Worm (Caenorhabditis elegans) whole organism, L4 larva: Measurements from ENCODE around the gene C25F9.8.

Experiments
- F37D6.2 ChIP-seq: sonication (generic microtip); optimal IDR thresholded peaks from 2 replicates; lab custom pipeline; 2016; ENCODE audit warnings: mild to moderate bottlenecking, missing genetic modification characterization, missing compliant biosample characterization
- R02D3.7 ChIP-seq: fragments of 150-350 bp; sonication (generic microtip); optimal IDR thresholded peaks from 3 replicates; lab custom pipeline; 2014; ENCODE audit warnings: missing biosample characterization, missing genetic modification characterization
- T20F7.1 ChIP-seq: fragments of 200-800 bp; sonication (Bioruptor generic); optimal IDR thresholded peaks from 2 replicates; lab custom pipeline; 2018; ENCODE audit warnings: mild to moderate bottlenecking, missing genetic modification characterization, missing compliant biosample characterization
- Y75B8A.6 ChIP-seq: fragments of 200-800 bp; sonication (Bioruptor generic); IDR thresholded peaks from 2 replicates; pipeline ENCODE4 v1.3.6; 2022; ENCODE audit warnings: missing genetic modification reagents, missing genetic modification characterization, missing compliant biosample characterization
- aly-2 ChIP-seq: sonication (generic microtip); optimal IDR thresholded peaks from 2 replicates; lab custom pipeline; 2018; ENCODE audit warnings: missing biosample characterization, missing genetic modification characterization
- ama-1 ChIP-seq: fragments of 150-350 bp; optimal IDR thresholded peaks from 2 replicates; lab custom pipeline; 2014; ENCODE audit warnings: inconsistent platforms, mixed read lengths
- attf-4 ChIP-seq: sonication (generic microtip); optimal IDR thresholded peaks from 3 replicates; lab custom pipeline; 2017; ENCODE audit warnings: missing biosample characterization, missing genetic modification characterization
- ceh-28 ChIP-seq: fragments of 150-350 bp; optimal IDR thresholded peaks from 2 replicates; lab custom pipeline; 2014; ENCODE audit warnings: missing biosample characterization, missing genetic modification reagents, missing genetic modification characterization
- ceh-62 ChIP-seq: sonication (generic microtip); optimal IDR thresholded peaks from 2 replicates; lab custom pipeline; 2017; ENCODE audit warnings: missing biosample characterization, missing genetic modification characterization
- ces-1 ChIP-seq: fragments of 150-350 bp; sonication (generic microtip); optimal IDR thresholded peaks from 4 replicates; lab custom pipeline; 2014; ENCODE audit warnings: missing biosample characterization, missing genetic modification reagents, missing genetic modification characterization
- daf-12 ChIP-seq: fragments of 150-350 bp; optimal IDR thresholded peaks from 2 replicates; lab custom pipeline; 2014; ENCODE audit warnings: missing biosample characterization, missing genetic modification reagents, missing genetic modification characterization
- daf-16 ChIP-seq, 3 experiments: sonication (generic microtip); optimal IDR thresholded peaks; 2 replicates each; lab custom pipeline; 2016 to 2017; ENCODE audit warnings: missing genetic modification characterization in 3 of 3, missing genetic modification reagents in 3 of 3, mild to moderate bottlenecking in 2 of 3, missing compliant biosample characterization in 2 of 3, missing biosample characterization in 1 of 3, moderate library complexity in 1 of 3
- dmd-6 ChIP-seq: fragments of 200-800 bp; sonication (Bioruptor generic); IDR thresholded peaks from 2 replicates; pipeline ENCODE4 v1.3.6; 2022; ENCODE audit warnings: missing genetic modification reagents, missing genetic modification characterization, missing compliant biosample characterization
- dmd-8 ChIP-seq: fragments of 200-800 bp; sonication (Bioruptor generic); IDR thresholded peaks from 2 replicates; pipeline ENCODE4 v1.3.6; 2022; ENCODE audit warnings: missing genetic modification characterization, missing compliant biosample characterization
- dpl-1 ChIP-seq: fragments of 150-350 bp; optimal IDR thresholded peaks from 2 replicates; lab custom pipeline; 2014; ENCODE audit warnings: missing biosample characterization, missing genetic modification reagents, missing genetic modification characterization
- dve-1 ChIP-seq: sonication (generic microtip); optimal IDR thresholded peaks from 2 replicates; lab custom pipeline; 2017; ENCODE audit warnings: antibody characterized with exemption, mild to moderate bottlenecking, missing genetic modification characterization, missing compliant biosample characterization; ENCODE audit not compliant: insufficient read depth
- egl-43 ChIP-seq: fragments of 200-800 bp; sonication (Bioruptor generic); IDR thresholded peaks from 2 replicates; pipeline ENCODE4 v1.3.6; 2022; ENCODE audit warnings: missing genetic modification reagents, missing genetic modification characterization, missing compliant biosample characterization
- gei-8 ChIP-seq: fragments of 200-800 bp; sonication (Bioruptor generic); optimal IDR thresholded peaks from 2 replicates; lab custom pipeline; 2018; ENCODE audit warnings: mild to moderate bottlenecking, missing genetic modification characterization, missing compliant biosample characterization
- hlh-30 ChIP-seq: sonication (generic microtip); optimal IDR thresholded peaks from 2 replicates; lab custom pipeline; 2017; ENCODE audit warnings: antibody characterized with exemption, mild to moderate bottlenecking, missing genetic modification characterization, missing compliant biosample characterization; ENCODE audit not compliant: insufficient read depth
- lin-38 ChIP-seq: fragments of 200-800 bp; sonication (Bioruptor generic); IDR thresholded peaks from 2 replicates; pipeline ENCODE4 v1.3.6; 2022; ENCODE audit warnings: missing genetic modification reagents, missing genetic modification characterization, missing compliant biosample characterization
- lin-39 ChIP-seq: fragments of 150-350 bp; optimal IDR thresholded peaks from 2 replicates; lab custom pipeline; 2014; ENCODE audit warnings: missing biosample characterization, missing genetic modification reagents, missing genetic modification characterization
- lir-3 ChIP-seq: sonication (generic microtip); optimal IDR thresholded peaks from 2 replicates; lab custom pipeline; 2016; ENCODE audit warnings: mild to moderate bottlenecking, missing genetic modification characterization, missing compliant biosample characterization
- lsy-2 ChIP-seq, 2 experiments: fragments of 150-350 bp in 1 of 2; sonication (generic microtip) in 1 of 2; optimal IDR thresholded peaks; 2 replicates each; lab custom pipeline; 2014 to 2017; ENCODE audit warnings: missing biosample characterization in 2 of 2, missing genetic modification characterization in 2 of 2
- madf-9 ChIP-seq: fragments of 200-800 bp; sonication (Bioruptor generic); conservative IDR thresholded peaks from 2 replicates; pipeline ENCODE4 v1.3.6; 2022; ENCODE audit warnings: missing genetic modification reagents, missing genetic modification characterization, missing compliant biosample characterization
- mdt-29 ChIP-seq: fragments of 200-800 bp; sonication (Bioruptor generic); IDR thresholded peaks from 2 replicates; pipeline ENCODE4 v1.3.6; 2022; ENCODE audit warnings: missing genetic modification reagents, missing genetic modification characterization, missing compliant biosample characterization
- mep-1 ChIP-seq: fragments of 150-350 bp; sonication (generic microtip); optimal IDR thresholded peaks from 3 replicates; lab custom pipeline; 2014; ENCODE audit warnings: missing biosample characterization, missing genetic modification characterization
- mes-2 ChIP-seq: sonication (generic microtip); optimal IDR thresholded peaks from 2 replicates; lab custom pipeline; 2016; ENCODE audit warnings: missing genotype, mild to moderate bottlenecking, missing genetic modification characterization, missing compliant biosample characterization; ENCODE audit not compliant: poor library complexity, severe bottlenecking
- nhr-102 ChIP-seq: sonication (generic microtip); optimal IDR thresholded peaks from 2 replicates; lab custom pipeline; 2016; ENCODE audit warnings: mild to moderate bottlenecking, missing genetic modification characterization, moderate library complexity, missing compliant biosample characterization
- nhr-111 ChIP-seq: fragments of 200-800 bp; sonication (Bioruptor generic); optimal IDR thresholded peaks from 2 replicates; lab custom pipeline; 2018; ENCODE audit warnings: mild to moderate bottlenecking, missing genetic modification characterization, missing compliant biosample characterization
- nhr-28 ChIP-seq: fragments of 150-350 bp; optimal IDR thresholded peaks from 2 replicates; lab custom pipeline; 2014; ENCODE audit warnings: missing biosample characterization, missing genetic modification characterization
- nhr-41 ChIP-seq: fragments of 200-800 bp; sonication (Bioruptor generic); IDR thresholded peaks from 2 replicates; pipeline ENCODE4 v1.3.6; 2022; ENCODE audit warnings: missing genetic modification reagents, missing genetic modification characterization, missing compliant biosample characterization
- nhr-42 ChIP-seq: fragments of 200-800 bp; sonication (Bioruptor generic); IDR thresholded peaks from 2 replicates; pipeline ENCODE4 v1.3.6; 2022; ENCODE audit warnings: missing genetic modification characterization, missing compliant biosample characterization
- nhr-76 ChIP-seq: fragments of 150-350 bp; optimal IDR thresholded peaks from 2 replicates; lab custom pipeline; 2014; ENCODE audit warnings: missing biosample characterization, missing genetic modification characterization
- nhr-77 ChIP-seq: fragments of 150-350 bp; optimal IDR thresholded peaks from 2 replicates; lab custom pipeline; 2014; ENCODE audit warnings: missing biosample characterization, missing genetic modification characterization
- pqm-1 ChIP-seq: sonication (generic microtip); optimal IDR thresholded peaks from 2 replicates; lab custom pipeline; 2017; ENCODE audit warnings: missing biosample characterization, missing genetic modification characterization
- snpc-1.2 ChIP-seq: fragments of 200-800 bp; sonication (Bioruptor generic); IDR thresholded peaks from 2 replicates; pipeline ENCODE4 v1.3.6; 2022; ENCODE audit warnings: missing genetic modification reagents, missing genetic modification characterization, missing compliant biosample characterization
- snpc-4 ChIP-seq: fragments of 150-350 bp; optimal IDR thresholded peaks from 2 replicates; lab custom pipeline; 2014; ENCODE audit warnings: missing biosample characterization, missing genetic modification characterization
- spr-1 ChIP-seq: sonication (generic microtip); optimal IDR thresholded peaks from 2 replicates; lab custom pipeline; 2016; ENCODE audit warnings: mild to moderate bottlenecking, missing genetic modification characterization, missing compliant biosample characterization
- unc-62 ChIP-seq, 3 experiments: fragments of 150-350 bp in 1 of 3; sonication (generic microtip); optimal IDR thresholded peaks in 2 of 3; peaks in 1 of 3; 1 replicate in 1 of 3; 2 replicates in 2 of 3; lab custom pipeline; 2014 to 2017; ENCODE audit warnings: missing biosample characterization in 3 of 3, missing genetic modification characterization in 3 of 3, missing genetic modification reagents in 3 of 3, missing genotype in 1 of 3
- zag-1 ChIP-seq: fragments of 150-350 bp; optimal IDR thresholded peaks from 2 replicates; lab custom pipeline; 2014; ENCODE audit warnings: missing biosample characterization, missing genetic modification characterization
- zfp-3 ChIP-seq: fragments of 200-800 bp; sonication (Bioruptor generic); conservative IDR thresholded peaks from 2 replicates; pipeline ENCODE4 v1.3.6; 2022; ENCODE audit warnings: missing genetic modification reagents, missing genetic modification characterization, missing compliant biosample characterization
- zip-11 ChIP-seq: fragments of 200-800 bp; sonication (Bioruptor generic); IDR thresholded peaks from 2 replicates; pipeline ENCODE4 v1.3.6; 2022; ENCODE audit warnings: missing genetic modification characterization, missing compliant biosample characterization
- ztf-11 ChIP-seq: fragments of 150-350 bp; optimal IDR thresholded peaks from 2 replicates; lab custom pipeline; 2014; ENCODE audit warnings: missing biosample characterization, missing genetic modification characterization
- ztf-7 ChIP-seq: fragments of 150-350 bp; optimal IDR thresholded peaks from 2 replicates; lab custom pipeline; 2014; ENCODE audit warnings: missing biosample characterization, missing genetic modification characterization

C25F9.8 gene

DNA sequence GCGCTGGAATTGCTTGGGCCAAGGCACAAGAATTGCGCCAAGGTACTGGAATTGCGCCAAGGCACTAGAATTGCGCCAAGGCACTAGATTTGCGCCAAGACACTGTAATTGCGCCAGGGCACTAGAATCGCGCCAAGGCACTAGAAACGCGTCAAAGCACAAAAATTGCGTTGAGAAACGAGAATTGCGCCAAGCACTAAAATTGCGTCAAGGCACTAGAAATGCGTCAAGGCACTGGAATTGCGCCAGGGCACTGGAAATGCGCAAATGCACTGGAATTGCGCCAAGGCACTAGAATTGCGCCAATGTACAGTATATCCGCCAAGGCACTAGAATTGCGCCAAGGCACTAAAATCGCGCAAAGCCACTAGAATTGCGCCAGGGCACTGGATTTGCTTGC is 23.1 kb upstream of the C25F9.8 start:
- no peak for TF ChIP-seq unc-62 (GFP tag; optimal IDR thresholded peaks at IDR 0.05 in 1 of 2; lab: Kevin White, UChicago)
- TF ChIP-seq unc-62 (tag; optimal IDR thresholded peaks at IDR 0.05; lab: Kevin White, UChicago): no peak
- no peak for TF ChIP-seq aly-2 (tag; lab: Kevin White, UChicago)
- TF ChIP-seq spr-1 (tag; lab: Kevin White, UChicago): no peak
- no peak for TF ChIP-seq attf-4 (tag; lab: Kevin White, UChicago)
- no peak for TF ChIP-seq nhr-102 (tag; lab: Kevin White, UChicago)
- TF ChIP-seq nhr-41 (GFP tag; lab: Robert Waterston, UW): no peak
- no peak for TF ChIP-seq ama-1 (lab: Kevin White, UChicago)
- TF ChIP-seq nhr-76 (tag; lab: Kevin White, UChicago): no peak
- no peak for TF ChIP-seq Y75B8A.6
- TF ChIP-seq mdt-29 (GFP tag; lab: Robert Waterston, UW): no peak
- TF ChIP-seq zip-11 (GFP tag; lab: Robert Waterston, UW): no peak
- TF ChIP-seq ztf-7: no peak

DNA sequence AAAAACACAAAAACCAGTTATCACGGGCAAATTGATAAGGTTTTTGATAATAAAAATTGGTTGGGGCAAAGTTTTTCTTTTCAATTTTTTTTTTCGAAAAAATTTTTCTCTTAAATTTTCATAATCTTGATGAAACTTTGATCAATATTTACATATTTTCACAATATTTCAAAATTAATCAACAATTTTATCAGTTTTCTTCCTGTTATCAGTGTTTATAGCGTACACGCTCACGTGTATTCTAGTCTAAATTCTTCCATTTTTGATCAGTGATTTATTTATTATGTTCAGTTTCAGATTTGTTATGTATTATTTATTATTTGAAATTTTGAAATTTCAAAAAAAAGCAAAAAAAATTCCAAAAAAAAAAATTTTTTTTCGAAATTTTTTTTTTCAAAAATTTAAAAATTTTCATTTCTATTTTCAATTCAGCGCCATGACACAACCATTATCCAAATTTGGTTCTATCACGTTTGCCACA is 17.8 kb upstream of the C25F9.8 start, which contains the start of gene nceh-1:
Gene nceh-1 (plus strand): TSS at position 431 of the 481 bp plus-strand sequence.
- TF ChIP-seq attf-4 (tag; lab: Kevin White, UChicago) (no peak), daf-16 (GFP tag; optimal IDR thresholded peaks at IDR 0.05; lab: Kevin White, UChicago) (no peak), daf-16 (tag; optimal IDR thresholded peaks at IDR 0.05; lab: Kevin White, UChicago) (peak; percentile 99), zfp-3 (GFP tag; lab: Robert Waterston, UW) (no peak), mep-1 (tag; lab: Kevin White, UChicago) (peak; percentile 25), ceh-28 (tag; lab: Kevin White, UChicago) (no peak), lin-39 (tag; lab: Kevin White, UChicago) (no peak), spr-1 (tag; lab: Kevin White, UChicago) (no peak), zag-1 (tag; lab: Kevin White, UChicago) (no peak), T20F7.1 (GFP tag; lab: Kevin White, UChicago) (no peak), mes-2 (tag; lab: Kevin White, UChicago) (no peak), dve-1 (peak; percentile 68), pqm-1 (tag; lab: Kevin White, UChicago) (peak; percentile 28), ztf-11 (tag; lab: Kevin White, UChicago) (no peak), snpc-1.2 (GFP tag; lab: Robert Waterston, UW) (no peak), nhr-42 (GFP tag; lab: Robert Waterston, UW) (no peak), lin-38 (GFP tag; lab: Robert Waterston, UW) (no peak), F37D6.2 (no peak), hlh-30 (tag; lab: Kevin White, UChicago) (no peak), egl-43 (GFP tag; lab: Robert Waterston, UW) (no peak), gei-8 (GFP tag; lab: Kevin White, UChicago) (no peak), snpc-4 (tag; lab: Kevin White, UChicago) (no peak), lsy-2 (tag; optimal IDR thresholded peaks at IDR 0.05; lab: Kevin White, UChicago) (no peak), dmd-6 (GFP tag; lab: Robert Waterston, UW) (no peak), dmd-8 (GFP tag; lab: Robert Waterston, UW) (no peak), R02D3.7 (tag; lab: Kevin White, UChicago) (no peak), ama-1 (lab: Kevin White, UChicago) (no peak), nhr-102 (tag; lab: Kevin White, UChicago) (no peak), ceh-62 (tag; lab: Kevin White, UChicago) (no peak), madf-9 (no peak), lir-3 (no peak), nhr-77 (peak; percentile 30), daf-12 (tag; lab: Kevin White, UChicago) (no peak), nhr-28 (tag; lab: Kevin White, UChicago) (peak; percentile 47), ces-1 (no peak), dpl-1 (GFP tag; lab: Kevin White, UChicago) (no peak), nhr-111 (GFP tag; lab: Kevin White, UChicago) (no peak)
